Worm (Caenorhabditis elegans) whole organism, early embryonic: ENCODE data around the gene F53A2.1.

Experiments
- B0310.2 ChIP-seq: sonication (generic microtip); optimal IDR thresholded peaks from 2 replicates; lab custom pipeline; 2016; ENCODE audit warnings: mild to moderate bottlenecking, missing genetic modification characterization, missing compliant biosample characterization
- F13C5.2 ChIP-seq: sonication (generic microtip); optimal IDR thresholded peaks from 2 replicates; lab custom pipeline; 2017; ENCODE audit warnings: mild to moderate bottlenecking, missing genetic modification characterization, inconsistent platforms, missing compliant biosample characterization
- aly-1 ChIP-seq: sonication (generic microtip); optimal IDR thresholded peaks from 2 replicates; lab custom pipeline; 2016; ENCODE audit warnings: missing genetic modification characterization, missing compliant biosample characterization
- ama-1 ChIP-seq: fragments of 150-350 bp; optimal IDR thresholded peaks from 2 replicates; lab custom pipeline; 2014
- ceh-13 ChIP-seq: fragments of 200-800 bp; sonication (Bioruptor generic); optimal IDR thresholded peaks from 2 replicates; lab custom pipeline; 2018; ENCODE audit warnings: mild to moderate bottlenecking, missing genetic modification characterization, missing compliant biosample characterization
- ceh-36 ChIP-seq: sonication (generic microtip); optimal IDR thresholded peaks from 2 replicates; lab custom pipeline; 2016; ENCODE audit warnings: missing genetic modification characterization, inconsistent platforms, missing compliant biosample characterization
- ets-7 ChIP-seq: sonication (generic microtip); optimal IDR thresholded peaks from 2 replicates; lab custom pipeline; 2016; ENCODE audit warnings: missing genotype, missing genetic modification characterization, missing compliant biosample characterization
- flt-1 ChIP-seq: fragments of 200-800 bp; sonication (Bioruptor generic); IDR thresholded peaks from 2 replicates; pipeline ENCODE4 v1.3.6; 2022; ENCODE audit warnings: missing genetic modification characterization, missing compliant biosample characterization
- hmbx-1 ChIP-seq: sonication (generic microtip); optimal IDR thresholded peaks from 2 replicates; lab custom pipeline; 2016; ENCODE audit warnings: mild to moderate bottlenecking, missing genetic modification characterization, missing compliant biosample characterization
- hmg-4 ChIP-seq: fragments of 200-800 bp; sonication (Bioruptor generic); optimal IDR thresholded peaks from 2 replicates; lab custom pipeline; 2018; ENCODE audit warnings: mild to moderate bottlenecking, missing genetic modification characterization, missing compliant biosample characterization
- hnd-1 ChIP-seq: sonication (generic microtip); optimal IDR thresholded peaks from 2 replicates; lab custom pipeline; 2016; ENCODE audit warnings: missing genetic modification characterization, missing compliant biosample characterization
- pes-1 ChIP-seq: fragments of 200-800 bp; sonication (Bioruptor generic); IDR thresholded peaks from 2 replicates; pipeline ENCODE4 v1.3.6; 2022; ENCODE audit warnings: missing genetic modification reagents, missing genetic modification characterization, missing compliant biosample characterization
- scrt-1 ChIP-seq: fragments of 200-800 bp; sonication (Bioruptor generic); IDR thresholded peaks from 2 replicates; pipeline ENCODE4 v1.3.6; 2022; ENCODE audit warnings: missing genetic modification characterization, missing compliant biosample characterization
- sea-1 ChIP-seq: fragments of 200-800 bp; sonication (Bioruptor generic); conservative IDR thresholded peaks from 2 replicates; pipeline ENCODE4 v1.3.6; 2022; ENCODE audit warnings: missing genetic modification characterization, missing compliant biosample characterization
- tbx-11 ChIP-seq: fragments of 200-800 bp; sonication (Bioruptor generic); IDR thresholded peaks from 2 replicates; pipeline ENCODE4 v1.3.6; 2022; ENCODE audit warnings: missing genetic modification characterization, missing compliant biosample characterization
- tbx-37 ChIP-seq: fragments of 200-800 bp; sonication (Bioruptor generic); conservative IDR thresholded peaks from 2 replicates; pipeline ENCODE4 v1.3.6; 2022; ENCODE audit warnings: missing genetic modification reagents, missing genetic modification characterization, missing compliant biosample characterization
- tra-4 ChIP-seq: sonication (generic microtip); optimal IDR thresholded peaks from 2 replicates; lab custom pipeline; 2017; ENCODE audit warnings: missing genetic modification characterization, missing compliant biosample characterization

F53A2.1 gene

DNA sequence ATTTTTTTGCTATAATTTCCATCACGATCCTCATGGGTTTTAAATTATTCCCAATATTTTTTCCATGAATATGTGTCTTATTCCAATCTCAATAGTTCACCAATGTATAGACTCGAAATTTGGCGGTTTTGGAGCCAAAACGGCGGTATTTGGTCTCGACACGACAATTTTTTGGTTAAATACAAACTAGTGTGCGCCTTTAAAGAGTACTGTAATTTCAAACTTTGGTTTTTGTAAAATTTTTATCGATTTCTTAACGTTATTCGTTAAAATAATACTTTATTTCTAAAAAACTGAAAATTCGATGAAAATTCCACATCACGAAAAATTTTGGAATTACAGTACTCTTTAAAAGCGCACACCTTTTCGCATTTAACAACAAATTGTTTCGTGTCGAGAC lies 10.0 kb downstream of the F53A2.1 start:
- TF ChIP-seq scrt-1 (GFP tag; lab: Robert Waterston, UW), result no peak
- TF ChIP-seq F13C5.2 (tag; lab: Kevin White, UChicago), result no peak
- no peak for TF ChIP-seq sea-1 (GFP tag; lab: Robert Waterston, UW)
- TF ChIP-seq ceh-36 (tag; lab: Kevin White, UChicago), result no peak
- no peak for TF ChIP-seq ceh-13 (GFP tag; lab: Kevin White, UChicago)
- TF ChIP-seq tbx-37 (GFP tag; lab: Robert Waterston, UW), result no peak
- TF ChIP-seq aly-1, result no peak
- no peak for TF ChIP-seq hmbx-1 (tag; lab: Kevin White, UChicago)
- no peak for TF ChIP-seq tra-4 (tag; lab: Kevin White, UChicago)
- TF ChIP-seq tbx-11, result no peak
- no peak for TF ChIP-seq flt-1 (GFP tag; lab: Robert Waterston, UW)
- TF ChIP-seq ama-1, result no peak
- TF ChIP-seq hmg-4, result no peak
- TF ChIP-seq hnd-1 (tag; lab: Kevin White, UChicago), result no peak
- no peak for TF ChIP-seq B0310.2
- no peak for TF ChIP-seq pes-1 (GFP tag; lab: Robert Waterston, UW)
- no peak for TF ChIP-seq ets-7

DNA sequence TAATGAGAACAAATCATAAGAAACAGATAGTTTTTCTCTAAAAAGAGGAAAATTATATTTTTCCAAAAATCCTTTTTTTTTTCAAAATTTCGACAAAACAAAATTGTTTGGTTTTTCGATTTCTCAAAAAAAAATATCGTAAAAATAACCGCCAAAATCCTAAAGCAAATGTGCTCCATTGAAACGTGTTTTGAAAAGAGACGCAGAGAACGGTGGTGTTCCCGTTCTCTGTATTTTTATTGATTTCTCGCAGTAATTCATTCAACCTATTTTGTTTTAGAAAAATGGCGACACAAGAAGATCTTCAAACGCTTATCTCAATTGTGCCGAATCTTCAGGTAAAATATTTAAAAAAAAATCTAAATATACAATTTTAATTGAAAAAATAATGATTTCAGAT lies 10.9 kb downstream of the F53A2.1 start, which contains the start of gene Y43F4B.10:
Gene Y43F4B.10 (plus strand): TSS at position 281 of the 400 bp plus-strand sequence.
- TF ChIP-seq F13C5.2 (tag; lab: Kevin White, UChicago), result no peak
- TF ChIP-seq tra-4 (tag; lab: Kevin White, UChicago), result no peak
- TF ChIP-seq tbx-37 (GFP tag; lab: Robert Waterston, UW), result no peak
- TF ChIP-seq ets-7, result no peak
- TF ChIP-seq pes-1 (GFP tag; lab: Robert Waterston, UW), result no peak

DNA sequence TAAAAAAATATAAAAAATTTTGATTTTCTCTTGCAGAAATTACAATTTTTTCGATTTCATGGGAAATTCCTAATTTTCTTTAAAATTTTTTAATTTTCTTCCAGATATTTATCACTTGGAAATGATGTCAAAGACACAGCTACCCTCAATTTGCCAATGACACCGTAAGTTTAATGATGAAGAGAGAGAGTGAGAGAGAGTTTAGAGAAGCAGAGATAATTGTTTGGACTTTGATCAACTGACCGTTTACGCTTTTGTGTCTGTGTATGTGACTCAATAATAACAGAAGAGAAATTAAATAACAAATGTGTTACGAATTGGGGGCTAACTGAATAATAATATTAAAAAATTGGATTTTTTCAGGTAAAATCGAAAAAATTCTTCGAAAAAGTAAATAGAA lies 14.1 kb downstream of the F53A2.1 start:
- TF ChIP-seq scrt-1 (GFP tag; lab: Robert Waterston, UW), result no peak

DNA sequence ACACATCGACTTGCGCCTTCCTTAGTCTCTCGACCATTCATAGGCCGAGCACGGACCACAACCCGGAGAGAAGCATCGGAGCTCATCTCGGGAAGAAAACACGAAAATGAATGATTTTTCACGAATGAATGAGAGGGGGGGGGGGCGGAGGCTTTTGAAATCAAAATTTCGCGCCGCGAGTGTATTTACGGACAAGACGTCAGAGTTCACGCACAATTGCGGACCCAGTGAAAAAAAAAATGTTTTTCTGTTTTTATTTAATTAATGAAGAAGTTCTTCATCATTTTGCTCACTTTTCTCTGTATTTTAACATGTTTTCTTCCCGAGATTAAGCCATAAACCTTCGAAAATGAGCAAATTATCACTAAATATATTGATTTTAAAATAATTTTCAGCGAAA lies 17.5 kb downstream of the F53A2.1 start, which contains the start of the genes klp-19 and slc-36.1:
Gene klp-19 (minus strand): TSS at position 153 of the 400 bp plus-strand sequence.
Gene slc-36.1 (plus strand): TSS at position 396 of the 400 bp plus-strand sequence.
- no peak for TF ChIP-seq ceh-13 (GFP tag; lab: Kevin White, UChicago)
- TF ChIP-seq F13C5.2 (tag; lab: Kevin White, UChicago), result peak; percentile 19
- no peak for TF ChIP-seq aly-1

DNA sequence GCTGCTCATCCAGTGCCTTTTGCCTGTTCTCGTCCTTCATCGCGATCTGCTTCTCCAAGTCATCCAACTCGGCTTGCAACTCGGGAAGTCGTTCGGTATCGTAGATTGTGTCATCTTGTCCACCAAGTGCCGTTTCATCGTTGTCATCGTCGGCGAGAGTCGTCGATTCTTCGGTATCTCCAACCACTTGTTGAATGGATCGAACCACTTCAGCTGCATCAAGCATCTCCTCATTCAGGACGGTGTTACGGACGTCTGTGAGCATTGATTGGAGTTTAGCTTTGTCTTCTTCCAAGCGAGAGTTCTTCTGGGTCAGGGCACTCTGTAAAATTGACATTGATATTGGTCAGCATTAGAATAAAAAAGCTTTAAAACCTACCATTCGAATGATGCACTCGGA lies 19.1 kb downstream of the F53A2.1 start:
- TF ChIP-seq pes-1 (GFP tag; lab: Robert Waterston, UW) (no peak), tbx-37 (GFP tag; lab: Robert Waterston, UW) (no peak), aly-1 (no peak), ceh-36 (tag; lab: Kevin White, UChicago) (no peak), hnd-1 (tag; lab: Kevin White, UChicago) (no peak), scrt-1 (GFP tag; lab: Robert Waterston, UW) (no peak), tbx-11 (no peak), tra-4 (tag; lab: Kevin White, UChicago) (no peak), F13C5.2 (tag; lab: Kevin White, UChicago) (no peak), flt-1 (GFP tag; lab: Robert Waterston, UW) (no peak), ceh-13 (GFP tag; lab: Kevin White, UChicago) (no peak), hmbx-1 (tag; lab: Kevin White, UChicago) (no peak), B0310.2 (no peak), ama-1 (no peak), ets-7 (no peak), hmg-4 (no peak), sea-1 (GFP tag; lab: Robert Waterston, UW) (no peak)

DNA sequence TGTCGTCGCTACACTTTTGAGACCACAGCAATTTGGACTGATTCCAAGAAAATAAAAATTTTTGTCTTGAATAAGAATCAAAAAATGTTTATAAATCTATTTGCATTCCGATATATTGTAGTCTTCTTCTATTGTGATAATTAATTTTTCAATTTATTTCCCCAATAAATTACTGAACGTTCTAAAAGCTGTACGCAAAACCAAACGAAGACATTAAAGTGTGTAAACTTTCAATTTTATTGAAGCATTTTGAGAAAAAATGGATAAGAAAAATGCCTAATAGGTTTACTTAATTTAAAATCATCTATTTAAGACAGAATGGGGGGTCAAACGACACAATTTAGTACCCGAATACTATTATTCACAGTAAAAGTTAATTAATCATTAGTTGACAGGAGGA lies 22.1 kb downstream of the F53A2.1 start:
- no peak for TF ChIP-seq hmbx-1 (tag; lab: Kevin White, UChicago)
- TF ChIP-seq F13C5.2 (tag; lab: Kevin White, UChicago), result no peak

DNA sequence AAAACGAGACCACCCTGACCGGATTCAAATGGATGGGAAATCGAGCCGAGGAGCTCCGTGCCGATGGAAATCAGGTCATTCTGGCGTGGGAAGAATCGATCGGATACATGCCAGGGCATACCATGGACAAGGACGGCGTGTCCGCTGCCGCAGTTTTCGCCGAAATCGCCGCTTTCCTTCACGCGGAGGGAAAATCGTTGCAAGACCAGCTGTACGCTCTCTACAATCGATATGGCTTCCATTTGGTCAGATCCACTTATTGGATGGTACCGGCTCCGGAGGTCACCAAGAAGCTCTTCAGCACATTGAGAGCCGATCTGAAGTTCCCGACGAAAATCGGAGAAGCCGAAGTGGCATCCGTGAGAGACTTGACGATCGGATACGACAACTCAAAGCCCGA lies 22.7 kb downstream of the F53A2.1 start:
- no peak for TF ChIP-seq ama-1
- TF ChIP-seq aly-1, result no peak
- no peak for TF ChIP-seq hnd-1 (tag; lab: Kevin White, UChicago)
- no peak for TF ChIP-seq ets-7
- no peak for TF ChIP-seq ceh-36 (tag; lab: Kevin White, UChicago)
- no peak for TF ChIP-seq hmg-4
- TF ChIP-seq tbx-37 (GFP tag; lab: Robert Waterston, UW), result no peak
- no peak for TF ChIP-seq tra-4 (tag; lab: Kevin White, UChicago)
- no peak for TF ChIP-seq tbx-11
- no peak for TF ChIP-seq sea-1 (GFP tag; lab: Robert Waterston, UW)
- TF ChIP-seq pes-1 (GFP tag; lab: Robert Waterston, UW), result no peak

DNA sequence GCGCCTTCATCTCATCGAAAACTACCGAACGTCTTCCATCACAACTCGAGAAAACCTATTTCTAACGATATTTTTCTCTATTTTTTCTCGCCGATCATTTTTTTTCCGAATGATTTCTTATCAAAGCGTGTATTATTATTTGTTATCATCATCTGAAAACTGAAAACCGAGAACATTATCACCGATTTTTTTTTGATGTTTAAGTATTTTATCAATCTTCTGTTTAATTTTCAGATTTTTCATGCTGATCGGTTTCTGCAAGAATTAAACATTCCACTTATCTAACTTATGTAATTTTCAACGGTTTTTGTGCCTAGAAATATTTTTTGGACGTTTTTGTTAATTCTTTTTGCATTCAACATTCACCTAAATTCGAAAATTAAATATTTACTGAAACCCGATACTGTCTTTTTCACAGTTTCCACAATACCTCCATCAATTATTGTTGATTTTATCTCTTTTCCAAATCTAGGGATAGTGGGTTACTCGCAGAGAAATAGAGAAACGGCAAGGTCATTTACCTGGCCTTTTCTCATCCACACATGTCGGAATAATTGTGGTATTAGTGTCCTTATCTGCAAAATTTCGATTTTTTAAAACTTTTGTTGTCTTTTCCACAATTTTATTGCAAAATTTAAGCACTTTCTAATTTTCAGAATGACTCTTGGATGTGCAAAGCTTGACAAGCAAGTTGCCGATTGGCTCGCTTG lies 25.8 kb downstream of the F53A2.1 start, which contains the start of gene pgm-2:
Gene pgm-2 (plus strand): TSS at position 657 of the 710 bp plus-strand sequence.
- TF ChIP-seq hmg-4, result no peak
- no peak for TF ChIP-seq sea-1 (GFP tag; lab: Robert Waterston, UW)
- no peak for TF ChIP-seq ceh-36 (tag; lab: Kevin White, UChicago)
- TF ChIP-seq ama-1, result peak; percentile 32
- no peak for TF ChIP-seq hmbx-1 (tag; lab: Kevin White, UChicago)
- TF ChIP-seq tra-4 (tag; lab: Kevin White, UChicago), result peak; percentile 46
- peak; percentile 12 for TF ChIP-seq aly-1
